Worm (Caenorhabditis elegans) whole organism, late embryonic: Measurements from ENCODE around the gene pptr-2.

Source experiments
- C38D4.7 ChIP-seq: fragments of 200-800 bp; sonication (Bioruptor generic); optimal IDR thresholded peaks from 2 replicates; lab custom pipeline; 2018; ENCODE audit warnings: mild to moderate bottlenecking, missing genetic modification characterization, moderate library complexity, missing compliant biosample characterization
- K09A11.1 ChIP-seq: sonication (generic microtip); optimal IDR thresholded peaks from 2 replicates; lab custom pipeline; 2017; ENCODE audit warnings: antibody characterized with exemption, mild to moderate bottlenecking, missing genetic modification characterization, missing compliant biosample characterization; ENCODE audit not compliant: insufficient read depth
- T23F11.4 ChIP-seq: fragments of 200-800 bp; sonication (Bioruptor generic); optimal IDR thresholded peaks from 2 replicates; lab custom pipeline; 2018; ENCODE audit warnings: mild to moderate bottlenecking, missing genetic modification characterization, missing compliant biosample characterization
- ahr-1 ChIP-seq: sonication (generic microtip); optimal IDR thresholded peaks from 2 replicates; lab custom pipeline; 2016; ENCODE audit warnings: missing genetic modification characterization, missing compliant biosample characterization
- ceh-19 ChIP-seq: fragments of 200-800 bp; sonication (Bioruptor generic); optimal IDR thresholded peaks from 2 replicates; lab custom pipeline; 2018; ENCODE audit warnings: mild to moderate bottlenecking, missing genetic modification characterization, missing compliant biosample characterization
- ceh-2 ChIP-seq: sonication (generic microtip); optimal IDR thresholded peaks from 2 replicates; lab custom pipeline; 2016; ENCODE audit warnings: missing genotype, missing genetic modification characterization, missing compliant biosample characterization
- ceh-22 ChIP-seq: sonication (generic microtip); optimal IDR thresholded peaks from 2 replicates; lab custom pipeline; 2017; ENCODE audit warnings: missing biosample characterization, missing genetic modification characterization
- ceh-30 ChIP-seq: fragments of 150-350 bp; optimal IDR thresholded peaks from 2 replicates; lab custom pipeline; 2014; ENCODE audit warnings: missing biosample characterization, missing genetic modification characterization
- ceh-48 ChIP-seq: sonication (generic microtip); optimal IDR thresholded peaks from 2 replicates; lab custom pipeline; 2016; ENCODE audit warnings: missing genetic modification characterization, inconsistent platforms, missing compliant biosample characterization
- ceh-9 ChIP-seq: sonication (generic microtip); optimal IDR thresholded peaks from 2 replicates; lab custom pipeline; 2016; ENCODE audit warnings: mild to moderate bottlenecking, missing genetic modification characterization, inconsistent platforms, missing compliant biosample characterization
- che-1 ChIP-seq: sonication (generic microtip); optimal IDR thresholded peaks from 2 replicates; lab custom pipeline; 2016; ENCODE audit warnings: mild to moderate bottlenecking, missing genetic modification characterization, missing compliant biosample characterization
- dmd-4 ChIP-seq: sonication (generic microtip); optimal IDR thresholded peaks from 2 replicates; lab custom pipeline; 2016; ENCODE audit warnings: borderline replicate concordance, missing genetic modification characterization, missing compliant biosample characterization
- dve-1 ChIP-seq: sonication (generic microtip); optimal IDR thresholded peaks from 2 replicates; lab custom pipeline; 2017; ENCODE audit warnings: antibody characterized with exemption, mild to moderate bottlenecking, missing genetic modification characterization, missing compliant biosample characterization
- elt-2 ChIP-seq: sonication (generic microtip); optimal IDR thresholded peaks from 2 replicates; lab custom pipeline; 2016; ENCODE audit warnings: missing genetic modification reagents, missing genetic modification characterization, missing compliant biosample characterization
- elt-4 ChIP-seq: sonication (generic microtip); optimal IDR thresholded peaks from 2 replicates; lab custom pipeline; 2016; ENCODE audit warnings: missing genetic modification characterization, missing compliant biosample characterization
- eyg-1 ChIP-seq: sonication (generic microtip); optimal IDR thresholded peaks from 2 replicates; lab custom pipeline; 2016; ENCODE audit warnings: missing genotype, missing genetic modification characterization, missing compliant biosample characterization
- fax-1 ChIP-seq: sonication (generic microtip); optimal IDR thresholded peaks from 2 replicates; lab custom pipeline; 2016; ENCODE audit warnings: missing genotype, missing genetic modification characterization, missing compliant biosample characterization
- fkh-10 ChIP-seq: fragments of 150-350 bp; optimal IDR thresholded peaks from 2 replicates; lab custom pipeline; 2014; ENCODE audit warnings: missing biosample characterization, missing genetic modification reagents, missing genetic modification characterization
- fkh-6 ChIP-seq: sonication (generic microtip); optimal IDR thresholded peaks from 2 replicates; lab custom pipeline; 2016; ENCODE audit warnings: missing genetic modification characterization, missing compliant biosample characterization
- hlh-15 ChIP-seq: sonication (generic microtip); optimal IDR thresholded peaks from 2 replicates; lab custom pipeline; 2016; ENCODE audit warnings: missing genetic modification characterization, missing compliant biosample characterization
- hlh-30 ChIP-seq: sonication (generic microtip); optimal IDR thresholded peaks from 2 replicates; lab custom pipeline; 2017; ENCODE audit warnings: antibody characterized with exemption, missing genetic modification characterization, missing compliant biosample characterization; ENCODE audit not compliant: insufficient read depth
- lim-6 ChIP-seq: sonication (generic microtip); optimal IDR thresholded peaks from 2 replicates; lab custom pipeline; 2016; ENCODE audit warnings: missing genetic modification characterization, missing compliant biosample characterization
- mec-3 ChIP-seq: sonication (generic microtip); optimal IDR thresholded peaks from 2 replicates; lab custom pipeline; 2016; ENCODE audit warnings: borderline replicate concordance, missing genetic modification characterization, missing compliant biosample characterization
- nfya-1 ChIP-seq: sonication (generic microtip); optimal IDR thresholded peaks from 2 replicates; lab custom pipeline; 2017; ENCODE audit warnings: missing genetic modification characterization, mild to moderate bottlenecking, missing compliant biosample characterization, antibody characterized with exemption, moderate library complexity
- nhr-11 ChIP-seq: fragments of 150-350 bp; optimal IDR thresholded peaks from 2 replicates; lab custom pipeline; 2014; ENCODE audit warnings: missing biosample characterization, missing genetic modification characterization
- npax-4 ChIP-seq: sonication (generic microtip); optimal IDR thresholded peaks from 2 replicates; lab custom pipeline; 2016; ENCODE audit warnings: missing genetic modification characterization, missing compliant biosample characterization
- pag-3 ChIP-seq: sonication (generic microtip); optimal IDR thresholded peaks from 2 replicates; lab custom pipeline; 2016; ENCODE audit warnings: missing compliant biosample characterization, missing genetic modification characterization, borderline replicate concordance
- pat-9 ChIP-seq: fragments of 200-800 bp; sonication (Bioruptor generic); optimal IDR thresholded peaks from 2 replicates; lab custom pipeline; 2018; ENCODE audit warnings: mild to moderate bottlenecking, missing genetic modification characterization, moderate library complexity, missing compliant biosample characterization
- pax-1 ChIP-seq: fragments of 150-350 bp; optimal IDR thresholded peaks from 2 replicates; lab custom pipeline; 2014; ENCODE audit warnings: missing biosample characterization, missing genetic modification characterization
- sdc-2 ChIP-seq: sonication (generic microtip); optimal IDR thresholded peaks from 2 replicates; lab custom pipeline; 2016; ENCODE audit warnings: missing genotype, missing genetic modification characterization, missing compliant biosample characterization
- sox-2 ChIP-seq: fragments of 200-800 bp; sonication (Bioruptor generic); IDR thresholded peaks from 2 replicates; pipeline ENCODE4 v1.3.6; 2022; ENCODE audit warnings: missing genetic modification reagents, missing genetic modification characterization, missing compliant biosample characterization
- sox-4 ChIP-seq: sonication (generic microtip); optimal IDR thresholded peaks from 2 replicates; lab custom pipeline; 2017; ENCODE audit warnings: mild to moderate bottlenecking, missing genetic modification characterization, inconsistent platforms, missing compliant biosample characterization
- tbx-2 ChIP-seq: sonication (generic microtip); optimal IDR thresholded peaks from 2 replicates; lab custom pipeline; 2016; ENCODE audit warnings: missing genetic modification characterization, missing compliant biosample characterization
- unc-55 ChIP-seq: sonication (generic microtip); optimal IDR thresholded peaks from 2 replicates; lab custom pipeline; 2017; ENCODE audit warnings: missing biosample characterization, missing genetic modification reagents, missing genetic modification characterization
- zip-5 ChIP-seq: sonication (generic microtip); optimal IDR thresholded peaks from 2 replicates; lab custom pipeline; 2016; ENCODE audit warnings: missing genetic modification characterization, missing compliant biosample characterization
- ztf-16 ChIP-seq: sonication (generic microtip); optimal IDR thresholded peaks from 2 replicates; lab custom pipeline; 2017; ENCODE audit warnings: missing genetic modification characterization, missing compliant biosample characterization

Gene pptr-2

ce11 chrV:11012419-11012818 is 22.3 kb downstream of the pptr-2 start, which contains the start of gene C13G3.1:
Gene C13G3.1, minus strand, starts transcription at chrV:11012465.
- TF ChIP-seq pag-3 (no peak), ceh-9 (tag; lab: Kevin White, UChicago) (no peak), fkh-10 (GFP tag; lab: Kevin White, UChicago) (no peak)

ce11 chrV:11011807-11012206 is 22.9 kb downstream of the pptr-2 start:
- TF ChIP-seq C38D4.7 (GFP tag; lab: Kevin White, UChicago) (no peak), pat-9 (tag; lab: Kevin White, UChicago) (no peak), sox-4 (tag; lab: Kevin White, UChicago) (no peak), ceh-22 (tag; lab: Kevin White, UChicago) (no peak), nhr-11 (tag; lab: Kevin White, UChicago) (no peak), eyg-1 (no peak), T23F11.4 (GFP tag; lab: Kevin White, UChicago) (no peak), sdc-2 (no peak)
- TF ChIP-seq, all 69 proteins: peak for 0

ce11 chrV:11010768-11011167 is 24.0 kb downstream of the pptr-2 start:
- no peak for TF ChIP-seq ceh-19 (GFP tag; lab: Kevin White, UChicago)
- no peak for TF ChIP-seq unc-55 (GFP tag; lab: Kevin White, UChicago)
- no peak for TF ChIP-seq K09A11.1 (tag; lab: Kevin White, UChicago)
- TF ChIP-seq che-1 (tag; lab: Kevin White, UChicago), result no peak
- no peak for TF ChIP-seq fax-1 (tag; lab: Kevin White, UChicago)
- TF ChIP-seq tbx-2 (tag; lab: Kevin White, UChicago), result no peak
- no peak for TF ChIP-seq ztf-16
- no peak for TF ChIP-seq hlh-30 (tag; lab: Kevin White, UChicago)
- TF ChIP-seq ahr-1 (tag; lab: Kevin White, UChicago), result no peak
- TF ChIP-seq fkh-6 (tag; lab: Kevin White, UChicago), result no peak
- TF ChIP-seq zip-5 (tag; lab: Kevin White, UChicago), result no peak
- TF ChIP-seq npax-4 (tag; lab: Kevin White, UChicago), result no peak
- TF ChIP-seq pat-9 (tag; lab: Kevin White, UChicago), result no peak
- no peak for TF ChIP-seq sox-2
- TF ChIP-seq, all 69 proteins: peak for 0

- no peak for TF ChIP-seq fkh-10 (GFP tag; lab: Kevin White, UChicago)
- TF ChIP-seq elt-2, result peak; percentile 84
- TF ChIP-seq fkh-6 (tag; lab: Kevin White, UChicago), result no peak
- no peak for TF ChIP-seq ceh-48 (tag; lab: Kevin White, UChicago)
Measured at ce11 chrV:11009124-11009524, 25.6 kb downstream of the pptr-2 start.

- peak; percentile 54 for TF ChIP-seq elt-2
- TF ChIP-seq nhr-11 (tag; lab: Kevin White, UChicago), result no peak
- TF ChIP-seq, all 69 proteins: peak for 1
Measured at ce11 chrV:11007651-11008050, 27.1 kb downstream of the pptr-2 start.

- TF ChIP-seq lim-6 (tag; lab: Kevin White, UChicago) (no peak), unc-55 (GFP tag; lab: Kevin White, UChicago) (no peak), sox-2 (no peak), nfya-1 (tag; lab: Kevin White, UChicago) (no peak), tbx-2 (tag; lab: Kevin White, UChicago) (no peak), dmd-4 (no peak), pax-1 (tag; lab: Kevin White, UChicago) (no peak), dve-1 (no peak), ceh-9 (tag; lab: Kevin White, UChicago) (no peak), pag-3 (no peak), elt-4 (tag; lab: Kevin White, UChicago) (no peak), fkh-6 (tag; lab: Kevin White, UChicago) (no peak), mec-3 (tag; lab: Kevin White, UChicago) (no peak), ztf-16 (no peak), hlh-15 (tag; lab: Kevin White, UChicago) (no peak), fkh-10 (GFP tag; lab: Kevin White, UChicago) (no peak), ceh-30 (no peak), eyg-1 (no peak), ceh-2 (no peak)
Measured at ce11 chrV:11004094-11004493, 30.6 kb downstream of the pptr-2 start.
